Worm (Caenorhabditis elegans): Measurements from ENCODE around the gene nlp-51.

Gene nlp-51

ce11 chrII:11276879-11277278, 42.6 kb downstream of the nlp-51 start:
- TF ChIP-seq flt-1 (GFP tag; IDR thresholded peaks at IDR 0.05), result no peak
- no peak for TF ChIP-seq ama-1 (optimal IDR thresholded peaks at IDR 0.05)
- TF ChIP-seq hnd-1 (tag; optimal IDR thresholded peaks at IDR 0.05), result no peak
- TF ChIP-seq tbx-37 (GFP tag; conservative IDR thresholded peaks at IDR 0.05), result no peak
- no peak for TF ChIP-seq tra-4 (tag; optimal IDR thresholded peaks at IDR 0.05)
- no peak for TF ChIP-seq hmbx-1 (tag; optimal IDR thresholded peaks at IDR 0.05)
- no peak for TF ChIP-seq sea-1 (GFP tag; conservative IDR thresholded peaks at IDR 0.05)

ce11 chrII:11275484-11275883, 44.0 kb downstream of the nlp-51 start:
- no peak for TF ChIP-seq hmbx-1 (tag; optimal IDR thresholded peaks at IDR 0.05)
- TF ChIP-seq hmg-4 (GFP tag; optimal IDR thresholded peaks at IDR 0.05), result no peak
- no peak for TF ChIP-seq flt-1 (GFP tag; IDR thresholded peaks at IDR 0.05)
- TF ChIP-seq pes-1 (GFP tag; IDR thresholded peaks at IDR 0.05), result no peak

ce11 chrII:11274876-11275275, 44.6 kb downstream of the nlp-51 start:
- TF ChIP-seq hmg-4 (GFP tag; optimal IDR thresholded peaks at IDR 0.05) (no peak), hnd-1 (tag; optimal IDR thresholded peaks at IDR 0.05) (no peak), tbx-11 (GFP tag; IDR thresholded peaks at IDR 0.05) (no peak), B0310.2 (tag; optimal IDR thresholded peaks at IDR 0.05) (no peak), tbx-37 (GFP tag; conservative IDR thresholded peaks at IDR 0.05) (no peak), hmbx-1 (tag; optimal IDR thresholded peaks at IDR 0.05) (no peak), sea-1 (GFP tag; conservative IDR thresholded peaks at IDR 0.05) (no peak), ceh-13 (GFP tag; optimal IDR thresholded peaks at IDR 0.05) (no peak), ets-7 (tag; optimal IDR thresholded peaks at IDR 0.05) (no peak), ceh-36 (tag; optimal IDR thresholded peaks at IDR 0.05) (no peak), pes-1 (GFP tag; IDR thresholded peaks at IDR 0.05) (no peak), flt-1 (GFP tag; IDR thresholded peaks at IDR 0.05) (no peak), F13C5.2 (tag; optimal IDR thresholded peaks at IDR 0.05) (no peak), aly-1 (tag; optimal IDR thresholded peaks at IDR 0.05) (no peak), scrt-1 (GFP tag; IDR thresholded peaks at IDR 0.05) (no peak)

- no peak for TF ChIP-seq ceh-36 (tag; optimal IDR thresholded peaks at IDR 0.05)
These were observed 48.7 kb downstream of the nlp-51 start for ce11 chrII:11270829-11271228.

All from whole organism, early embryonic.